Fruit fly (Drosophila melanogaster) whole organism, embryonic: ENCODE results near the gene puc.
A peak's percentile ranks its signal among the peaks of the same experiment; 100 is the strongest.

Experiments
- Atf6 ChIP-seq: fragments of 200-800 bp; sonication (Bioruptor generic); IDR thresholded peaks from 2 replicates; pipeline ENCODE4 v1.3.6; 2022; ENCODE audit warnings: missing biosample characterization, missing genetic modification characterization
- Awh ChIP-seq: fragments of 200-800 bp; sonication (Bioruptor generic); IDR thresholded peaks from 2 replicates; pipeline ENCODE4, ENCODE4 v1.3.6; 2022; ENCODE audit warnings: missing biosample characterization, missing genetic modification characterization
- CG10979 ChIP-seq: fragments of 200-800 bp; sonication (Bioruptor generic); optimal IDR thresholded peaks from 2 replicates; lab custom pipeline; 2018; ENCODE audit warnings: missing biosample characterization, mild to moderate bottlenecking, missing genetic modification characterization, moderate library complexity
- CG13624 ChIP-seq: fragments of 200-800 bp; sonication (Bioruptor generic); optimal IDR thresholded peaks from 2 replicates; lab custom pipeline; 2016; ENCODE audit warnings: missing biosample characterization, missing genetic modification characterization
- CG14050 ChIP-seq: fragments of 200-800 bp; sonication (Bioruptor generic); IDR thresholded peaks from 3 replicates; pipeline ENCODE4 v1.3.6; 2022; ENCODE audit warnings: missing biosample characterization, missing genetic modification characterization
- CG1602 ChIP-seq: fragments of 200-800 bp; sonication (Bioruptor generic); optimal IDR thresholded peaks from 3 replicates; lab custom pipeline; 2016; ENCODE audit warnings: missing biosample characterization, missing genetic modification characterization
- CG1603 ChIP-seq: fragments of 200-800 bp; sonication (Bioruptor generic); optimal IDR thresholded peaks from 2 replicates; lab custom pipeline; 2019; ENCODE audit warnings: missing biosample characterization, mild to moderate bottlenecking, missing genetic modification characterization, moderate library complexity
- CG1832 ChIP-seq: fragments of 200-800 bp; sonication (Bioruptor generic); optimal IDR thresholded peaks from 2 replicates; lab custom pipeline; 2017; ENCODE audit warnings: missing biosample characterization, mild to moderate bottlenecking, missing genetic modification characterization, inconsistent platforms
- CG2120 ChIP-seq: fragments of 200-800 bp; sonication (Bioruptor generic); optimal IDR thresholded peaks from 3 replicates; lab custom pipeline; 2016; ENCODE audit warnings: missing biosample characterization, missing genetic modification characterization
- CG2875 ChIP-seq: fragments of 200-800 bp; sonication (Bioruptor generic); optimal IDR thresholded peaks from 2 replicates; lab custom pipeline; 2017; ENCODE audit warnings: missing biosample characterization, mild to moderate bottlenecking, missing genetic modification characterization, missing genetic modification reagents
- CG3065 ChIP-seq: fragments of 200-800 bp; sonication (Bioruptor generic); optimal IDR thresholded peaks from 2 replicates; lab custom pipeline; 2016; ENCODE audit warnings: missing biosample characterization, missing genetic modification characterization
- CG31224 ChIP-seq: fragments of 200-800 bp; sonication (Bioruptor generic); IDR thresholded peaks from 2 replicates; pipeline ENCODE4 v1.3.6; 2022; ENCODE audit warnings: missing biosample characterization, missing genetic modification characterization
- CG4282 ChIP-seq: fragments of 200-800 bp; sonication (Bioruptor generic); optimal IDR thresholded peaks from 2 replicates; lab custom pipeline; 2016; ENCODE audit warnings: missing biosample characterization, missing genetic modification characterization
- CG6254 ChIP-seq: fragments of 200-800 bp; sonication (Bioruptor generic); optimal IDR thresholded peaks from 3 replicates; lab custom pipeline; 2017; ENCODE audit warnings: mild to moderate bottlenecking, missing biosample characterization, missing genetic modification reagents, missing genetic modification characterization
- CG6791 ChIP-seq: fragments of 200-800 bp; sonication (Bioruptor generic); IDR thresholded peaks from 3 replicates; pipeline ENCODE4 v1.3.6; 2022; ENCODE audit warnings: missing biosample characterization, missing genetic modification characterization; ENCODE audit not compliant: partially characterized antibody
- CG7786 ChIP-seq: fragments of 200-800 bp; sonication (Bioruptor generic); optimal IDR thresholded peaks from 2 replicates; lab custom pipeline; 2016; ENCODE audit warnings: missing biosample characterization, missing genetic modification characterization
- CG8281 ChIP-seq: fragments of 200-800 bp; sonication (Bioruptor generic); optimal IDR thresholded peaks from 2 replicates; lab custom pipeline; 2018; ENCODE audit warnings: missing biosample characterization, mild to moderate bottlenecking, missing genetic modification characterization, moderate library complexity
- CG8290 ChIP-seq, 3 experiments: fragments of 200-800 bp; sonication (Bioruptor generic); optimal IDR thresholded peaks; 2 replicates each; lab custom pipeline; 2016 to 2019; ENCODE audit warnings: missing biosample characterization in 3 of 3, missing genetic modification characterization in 3 of 3, mild to moderate bottlenecking in 2 of 3, moderate library complexity in 1 of 3
- CG8944 ChIP-seq: fragments of 200-800 bp; sonication (Bioruptor generic); optimal IDR thresholded peaks from 3 replicates; lab custom pipeline; 2016; ENCODE audit warnings: missing biosample characterization, missing genetic modification characterization
- Dbx ChIP-seq: fragments of 200-800 bp; sonication (Bioruptor generic); IDR thresholded peaks from 3 replicates; pipeline ENCODE4 v1.3.6; 2022; ENCODE audit warnings: missing biosample characterization, missing genetic modification characterization
- Dek ChIP-seq: fragments of 200-800 bp; sonication (Bioruptor generic); optimal IDR thresholded peaks from 3 replicates; lab custom pipeline; 2019; ENCODE audit warnings: missing biosample characterization, mild to moderate bottlenecking, missing genetic modification characterization, moderate library complexity
- Dfd ChIP-seq, 2 experiments: fragments of >200 bp; optimal IDR thresholded peaks; 2 replicates each; lab custom pipeline; 2017; ENCODE audit warnings: missing biosample characterization in 2 of 2, missing genetic modification characterization in 2 of 2
- Drgx ChIP-seq: fragments of 200-800 bp; sonication (Bioruptor generic); IDR thresholded peaks from 2 replicates; pipeline ENCODE4 v1.3.6; 2022; ENCODE audit warnings: missing biosample characterization, missing genetic modification characterization
- Med ChIP-seq: fragments of 200-800 bp; sonication (Bioruptor generic); peaks from one replicate; lab custom pipeline; 2016; ENCODE audit warnings: missing biosample characterization, missing genetic modification characterization, mild to moderate bottlenecking, inconsistent platforms, moderate library complexity
- Nf-YB ChIP-seq: fragments of 200-800 bp; sonication (Bioruptor generic); optimal IDR thresholded peaks from 3 replicates; lab custom pipeline; 2019; ENCODE audit warnings: missing biosample characterization, mild to moderate bottlenecking, missing genetic modification characterization, moderate library complexity
- Optix ChIP-seq: fragments of 200-800 bp; sonication (Bioruptor generic); IDR thresholded peaks from 3 replicates; pipeline ENCODE4 v1.3.6; 2022; ENCODE audit warnings: missing biosample characterization, missing genetic modification characterization
- Pdp1 ChIP-seq, 2 experiments: fragments of 200-800 bp; sonication (Bioruptor generic); optimal IDR thresholded peaks; 3 replicates each; lab custom pipeline; 2016; ENCODE audit warnings: missing biosample characterization in 2 of 2, missing genetic modification characterization in 2 of 2, mild to moderate bottlenecking in 1 of 2, moderate library complexity in 1 of 2
- Ptx1 ChIP-seq: fragments of 200-800 bp; sonication (Bioruptor generic); IDR thresholded peaks from 2 replicates; pipeline ENCODE4 v1.3.6; 2022; ENCODE audit warnings: missing biosample characterization, missing genetic modification characterization
- Stat92E ChIP-seq, 3 experiments: fragments of >200 bp in 2 of 3; fragments of 200-800 bp in 1 of 3; sonication (Bioruptor generic) in 1 of 3; optimal IDR thresholded peaks; 2 replicates each; lab custom pipeline; 2017 to 2019; ENCODE audit warnings: missing biosample characterization in 3 of 3, missing genetic modification characterization in 3 of 3, mild to moderate bottlenecking in 1 of 3, moderate library complexity in 1 of 3
- Tbp ChIP-seq: fragments of >200 bp; optimal IDR thresholded peaks from 2 replicates; lab custom pipeline; 2018; ENCODE audit warnings: missing biosample characterization, missing genetic modification characterization
- Vsx1 ChIP-seq: fragments of 200-800 bp; sonication (Bioruptor generic); optimal IDR thresholded peaks from 2 replicates; lab custom pipeline; 2017; ENCODE audit warnings: missing biosample characterization, mild to moderate bottlenecking, missing genetic modification characterization, missing genetic modification reagents
- Xbp1 ChIP-seq: fragments of 200-800 bp; sonication (Bioruptor generic); optimal IDR thresholded peaks from 3 replicates; lab custom pipeline; 2016; ENCODE audit warnings: missing biosample characterization, mild to moderate bottlenecking, missing genetic modification characterization
- ash1 ChIP-seq: fragments of 200-800 bp; sonication (Bioruptor generic); optimal IDR thresholded peaks from 2 replicates; lab custom pipeline; 2018; ENCODE audit warnings: missing biosample characterization, mild to moderate bottlenecking, missing genetic modification characterization
- btn ChIP-seq: fragments of 200-800 bp; sonication (Bioruptor generic); optimal IDR thresholded peaks from 2 replicates; lab custom pipeline; 2016; ENCODE audit warnings: missing biosample characterization, missing genetic modification characterization
- cg ChIP-seq: fragments of 200-800 bp; sonication (Bioruptor generic); optimal IDR thresholded peaks from 3 replicates; lab custom pipeline; 2019; ENCODE audit warnings: missing biosample characterization, mild to moderate bottlenecking, missing genetic modification characterization, moderate library complexity
- ci ChIP-seq: fragments of 200-800 bp; sonication (Bioruptor generic); IDR thresholded peaks from 3 replicates; pipeline ENCODE4 v1.3.6; 2022; ENCODE audit warnings: missing biosample characterization, missing genetic modification characterization
- disco-r ChIP-seq: fragments of 200-800 bp; sonication (Bioruptor generic); optimal IDR thresholded peaks from 2 replicates; lab custom pipeline; 2016; ENCODE audit warnings: missing biosample characterization, missing genetic modification characterization
- dysf ChIP-seq: fragments of 200-800 bp; sonication (Bioruptor generic); IDR thresholded peaks from 3 replicates; pipeline ENCODE4 v1.3.6; 2022; ENCODE audit warnings: missing biosample characterization, missing genetic modification characterization
- en ChIP-seq: fragments of 200-800 bp; sonication (Bioruptor generic); optimal IDR thresholded peaks from 2 replicates; lab custom pipeline; 2016; ENCODE audit warnings: missing biosample characterization, missing genetic modification characterization
- esg ChIP-seq: fragments of 200-800 bp; sonication (Bioruptor generic); conservative IDR thresholded peaks from 2 replicates; pipeline ENCODE4 v1.3.6; 2022; ENCODE audit warnings: missing biosample characterization, missing genetic modification characterization
- gt ChIP-seq: fragments of 200-800 bp; sonication (Bioruptor generic); IDR thresholded peaks from 2 replicates; pipeline ENCODE4 v1.3.6; 2022; ENCODE audit warnings: missing biosample characterization, missing genetic modification characterization
- ham ChIP-seq: fragments of 200-800 bp; sonication (Bioruptor generic); IDR thresholded peaks from 2 replicates; pipeline ENCODE4 v1.3.6; 2022; ENCODE audit warnings: missing biosample characterization, missing genetic modification characterization
- hkb ChIP-seq, 2 experiments: fragments of 200-800 bp in 1 of 2; fragments of >200 bp in 1 of 2; sonication (Bioruptor generic) in 1 of 2; IDR thresholded peaks in 1 of 2; optimal IDR thresholded peaks in 1 of 2; 2 replicates each; pipeline versions ENCODE4 v1.3.6 to Lab custom; 2017 to 2022; ENCODE audit warnings: missing biosample characterization in 1 of 2, missing genetic modification characterization in 1 of 2
- lmd ChIP-seq: fragments of 200-800 bp; sonication (Bioruptor generic); IDR thresholded peaks from 2 replicates; pipeline ENCODE4 v1.3.6; 2022; ENCODE audit warnings: missing biosample characterization, missing genetic modification characterization
- org-1 ChIP-seq: fragments of 200-800 bp; sonication (Bioruptor generic); optimal IDR thresholded peaks from 2 replicates; lab custom pipeline; 2017; ENCODE audit warnings: missing biosample characterization, missing genetic modification characterization
- otp ChIP-seq: fragments of 200-800 bp; sonication (Bioruptor generic); IDR thresholded peaks from 3 replicates; pipeline ENCODE4, ENCODE4 v1.3.6; 2022; ENCODE audit warnings: missing biosample characterization, missing genetic modification characterization
- row ChIP-seq: fragments of 200-800 bp; sonication (Bioruptor generic); IDR thresholded peaks from 3 replicates; pipeline ENCODE4 v1.3.6; 2022; ENCODE audit warnings: missing biosample characterization, missing genetic modification characterization
- slbo ChIP-seq: fragments of 200-800 bp; sonication (Bioruptor generic); IDR thresholded peaks from 2 replicates; pipeline ENCODE4 v1.3.6; 2022; ENCODE audit warnings: missing biosample characterization, missing genetic modification characterization
- tin ChIP-seq: fragments of 200-800 bp; sonication (Bioruptor generic); optimal IDR thresholded peaks from 3 replicates; lab custom pipeline; 2016; ENCODE audit warnings: missing biosample characterization, missing genetic modification characterization
- unpg ChIP-seq: fragments of 200-800 bp; sonication (Bioruptor generic); optimal IDR thresholded peaks from 3 replicates; lab custom pipeline; 2018; ENCODE audit warnings: missing biosample characterization, mild to moderate bottlenecking, missing genetic modification characterization, moderate library complexity
- zfh1 ChIP-seq: fragments of 200-800 bp; sonication (Bioruptor generic); IDR thresholded peaks from 3 replicates; pipeline ENCODE4 v1.3.6; 2022; ENCODE audit warnings: missing biosample characterization, missing genetic modification characterization

The puc gene

dm6 chr3R:8072635-8073034, 32.5 kb upstream of the puc start (continued):
- TF ChIP-seq Dek (tag; lab: Kevin White, UChicago) (no peak), CG6254 (GFP tag; lab: Kevin White, UChicago) (no peak), ci (GFP tag; lab: Robert Waterston, UW) (no peak), Ptx1 (GFP tag; lab: Robert Waterston, UW) (0 out of 2 replicates have a peak, but pooled peaks have one; percentile 46), Awh (GFP tag; lab: Robert Waterston, UW) (no peak), unpg (GFP tag; lab: Kevin White, UChicago) (peak; percentile 47), btn (no peak), slbo (GFP tag; lab: Robert Waterston, UW) (peak; percentile 59), CG2120 (peak; percentile 63), lmd (GFP tag; lab: Robert Waterston, UW) (peak; percentile 41), CG2875 (GFP tag; lab: Kevin White, UChicago) (no peak), CG14050 (GFP tag; lab: Robert Waterston, UW) (no peak), gt (GFP tag; lab: Robert Waterston, UW) (no peak), otp (GFP tag; lab: Robert Waterston, UW) (0 out of 3 replicates have a peak, but pooled peaks have one; percentile 29), CG1602 (GFP tag; lab: Kevin White, UChicago) (no peak), Optix (no peak), CG31224 (GFP tag; lab: Robert Waterston, UW) (no peak), Drgx (GFP tag; lab: Robert Waterston, UW) (no peak), CG4282 (GFP tag; lab: Kevin White, UChicago) (no peak), CG10979 (tag; lab: Kevin White, UChicago) (no peak), hkb (optimal IDR thresholded peaks at IDR 0.05; lab: Kevin White, UChicago) (no peak), hkb (GFP tag; IDR thresholded peaks at IDR 0.05; lab: Robert Waterston, UW) (no peak), CG6791 (no peak), CG1832 (GFP tag; lab: Kevin White, UChicago) (no peak), cg (GFP tag; lab: Kevin White, UChicago) (no peak), CG8944 (GFP tag; lab: Kevin White, UChicago) (no peak), en (peak; percentile 17), CG13624 (GFP tag; lab: Kevin White, UChicago) (no peak), Nf-YB (GFP tag; lab: Kevin White, UChicago) (no peak), disco-r (GFP tag; lab: Kevin White, UChicago) (no peak), CG8290 (GFP tag; optimal IDR thresholded peaks at IDR 0.05; lab: Kevin White, UChicago) (no peak), CG8290 (tag; optimal IDR thresholded peaks at IDR 0.05; lab: Kevin White, UChicago) (peak in 1 of 2 experiments; percentile 8), Dbx (GFP tag; lab: Robert Waterston, UW) (no peak), ham (GFP tag; lab: Robert Waterston, UW) (no peak), CG3065 (GFP tag; lab: Kevin White, UChicago) (no peak), CG7786 (GFP tag; lab: Kevin White, UChicago) (peak; percentile 4), Pdp1 (GFP tag; optimal IDR thresholded peaks at IDR 0.05; lab: Kevin White, UChicago) (no peak), Xbp1 (GFP tag; lab: Kevin White, UChicago) (peak; percentile 25), Stat92E (GFP tag; optimal IDR thresholded peaks at IDR 0.05; lab: Kevin White, UChicago) (no peak), row (peak; percentile 54; the same call in 1 of the 3 replicates), ash1 (GFP tag; lab: Kevin White, UChicago) (no peak), zfh1 (0 out of 3 replicates have a peak, but pooled peaks have one; percentile 38), CG1603 (tag; lab: Kevin White, UChicago) (peak; percentile 36), Vsx1 (GFP tag; lab: Kevin White, UChicago) (no peak), CG8281 (no peak), Atf6 (GFP tag; lab: Robert Waterston, UW) (peak; percentile 49), Med (GFP tag; lab: Kevin White, UChicago) (no peak), Tbp (GFP tag; lab: Kevin White, UChicago) (no peak), dysf (GFP tag; lab: Robert Waterston, UW) (peak; percentile 48; the same call in 1 of the 3 replicates), org-1 (GFP tag; lab: Kevin White, UChicago) (peak; percentile 33), esg (GFP tag; lab: Robert Waterston, UW) (no peak), Dfd (GFP tag; optimal IDR thresholded peaks at IDR 0.05; lab: Kevin White, UChicago) (no peak), tin (GFP tag; lab: Kevin White, UChicago) (no peak)
